Fruit fly (Drosophila melanogaster): ENCODE data around the gene CG14042.

Gene CG14042

DNA sequence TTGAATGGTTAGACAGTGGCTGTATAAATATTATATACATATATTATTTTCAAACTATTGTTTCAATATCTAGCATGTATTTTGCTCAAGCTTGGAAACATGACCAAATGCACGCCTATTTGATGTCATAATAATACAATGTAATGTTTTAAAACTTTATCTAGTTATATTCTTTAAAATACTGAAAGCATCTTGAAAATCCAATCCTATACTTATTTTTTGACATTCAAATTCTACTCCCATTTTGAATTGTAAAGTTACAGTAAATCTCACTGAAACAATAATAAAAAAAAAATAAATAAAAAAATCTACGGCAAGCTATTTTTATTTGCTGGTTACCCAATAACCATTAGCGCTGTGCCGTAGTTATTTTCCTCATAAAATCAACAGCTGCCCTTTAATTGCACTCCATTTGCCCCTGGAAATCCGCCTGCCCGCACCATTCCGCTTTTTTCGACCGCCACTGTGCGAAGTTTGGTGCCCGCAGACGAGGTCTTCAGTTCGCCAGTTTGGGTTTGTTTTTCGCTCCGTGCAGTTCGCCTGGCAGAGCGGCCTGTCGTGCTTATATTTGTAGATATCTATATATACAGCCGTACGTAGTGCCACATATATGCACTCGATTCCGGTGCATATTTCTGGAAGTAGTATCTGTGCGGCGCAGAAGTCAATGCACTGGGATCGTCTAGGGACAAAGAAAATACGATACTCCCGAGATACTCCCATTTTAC lies 7.5 kb downstream of the CG14042 start (continued):
- TF ChIP-seq crc (GFP tag; optimal IDR thresholded peaks at IDR 0.05): no peak
- peak; percentile 30; the same call in 1 of the 3 replicates for TF ChIP-seq Aef1 (GFP tag; IDR thresholded peaks at IDR 0.05)
- 0 out of 3 replicates have a peak, but pooled peaks have one; percentile 21 for TF ChIP-seq C15 (GFP tag; IDR thresholded peaks at IDR 0.05)
- peak; percentile 42 for TF ChIP-seq pum (GFP tag; optimal IDR thresholded peaks at IDR 0.05)
- TF ChIP-seq CG1602 (GFP tag; optimal IDR thresholded peaks at IDR 0.05): peak; percentile 29
- peak; percentile 19 for TF ChIP-seq trh (GFP tag; optimal IDR thresholded peaks at IDR 0.05)
- TF ChIP-seq pros (GFP tag; optimal IDR thresholded peaks at IDR 0.05): no peak
- no peak for TF ChIP-seq NC2β (GFP tag; optimal IDR thresholded peaks at IDR 0.05)
- TF ChIP-seq Pdp1 (GFP tag; optimal IDR thresholded peaks at IDR 0.05): peak; percentile 20 to 33
- TF ChIP-seq slou (GFP tag; optimal IDR thresholded peaks at IDR 0.05): peak; percentile 32
- peak; percentile 67 for TF ChIP-seq Sox102F (GFP tag; optimal IDR thresholded peaks at IDR 0.05)
- TF ChIP-seq knrl (GFP tag; IDR thresholded peaks at IDR 0.05; ENCODE audit: partially characterized antibody): no peak; the same call in 2 of the 3 replicates
- TF ChIP-seq CG10267 (tag; optimal IDR thresholded peaks at IDR 0.05): peak; percentile 53
- TF ChIP-seq Poxn (GFP tag; IDR thresholded peaks at IDR 0.05): no peak
- TF ChIP-seq CG33213 (GFP tag; optimal IDR thresholded peaks at IDR 0.05): peak; percentile 3
- TF ChIP-seq CG6683 (GFP tag; optimal IDR thresholded peaks at IDR 0.05): no peak
- no peak for TF ChIP-seq Dip3 (GFP tag; optimal IDR thresholded peaks at IDR 0.05)
- TF ChIP-seq grau (tag; optimal IDR thresholded peaks at IDR 0.05): peak; percentile 57
- peak; percentile 86 for TF ChIP-seq CG17361 (GFP tag; IDR thresholded peaks at IDR 0.05)
- TF ChIP-seq CG31441 (GFP tag; IDR thresholded peaks at IDR 0.05): peak; percentile 83
- no peak for TF ChIP-seq CG16813 (GFP tag; IDR thresholded peaks at IDR 0.05; ENCODE audit: partially characterized antibody)
- peak; percentile 67 for TF ChIP-seq CG14441 (GFP tag; IDR thresholded peaks at IDR 0.05)
- TF ChIP-seq zfh1 (GFP tag; IDR thresholded peaks at IDR 0.05): peak; percentile 63; the same call in 2 of the 3 replicates
- TF ChIP-seq B-H2 (GFP tag; optimal IDR thresholded peaks at IDR 0.05): no peak
- 0 out of 2 replicates have a peak, but pooled peaks have one; percentile 45 for TF ChIP-seq bowl (GFP tag; IDR thresholded peaks at IDR 0.05)
- no peak for TF ChIP-seq CG12219 (GFP tag; optimal IDR thresholded peaks at IDR 0.05)
- peak; percentile 44 for TF ChIP-seq H2.0 (GFP tag; IDR thresholded peaks at IDR 0.05)
- TF ChIP-seq Max (GFP tag; optimal IDR thresholded peaks at IDR 0.05): peak; percentile 42
- peak; percentile 75 for TF ChIP-seq D19A (tag; optimal IDR thresholded peaks at IDR 0.05)
- TF ChIP-seq CG12155 (GFP tag; optimal IDR thresholded peaks at IDR 0.05): peak; percentile 31
- peak; percentile 58 for TF ChIP-seq CG2712 (tag; optimal IDR thresholded peaks at IDR 0.05)
- TF ChIP-seq CG9609 (GFP tag; optimal IDR thresholded peaks at IDR 0.05): peak; percentile 5
- TF ChIP-seq sqz (GFP tag; optimal IDR thresholded peaks at IDR 0.05): peak; percentile 82
- TF ChIP-seq Dref (GFP tag; IDR thresholded peaks at IDR 0.05): no peak
- peak; percentile 52 for TF ChIP-seq CG16863 (GFP tag; optimal IDR thresholded peaks at IDR 0.05)
- TF ChIP-seq scrt (GFP tag; optimal IDR thresholded peaks at IDR 0.05): no peak
- TF ChIP-seq Nf-YC (tag; optimal IDR thresholded peaks at IDR 0.05): peak; percentile 43
- peak; percentile 27; the same call in 1 of the 2 replicates for TF ChIP-seq CG4404 (GFP tag; IDR thresholded peaks at IDR 0.05)
- peak; percentile 19 for TF ChIP-seq CG1233 (GFP tag; optimal IDR thresholded peaks at IDR 0.05)
- TF ChIP-seq CG17328 (GFP tag; IDR thresholded peaks at IDR 0.05): peak; percentile 13; the same call in 1 of the 2 replicates
- peak; percentile 37 for TF ChIP-seq Dad (GFP tag; optimal IDR thresholded peaks at IDR 0.05)
- TF ChIP-seq Hr39 (optimal IDR thresholded peaks at IDR 0.05): no peak
- no peak for TF ChIP-seq Dll (GFP tag; IDR thresholded peaks at IDR 0.05; ENCODE audit: partially characterized antibody)
- TF ChIP-seq CG17612 (GFP tag; IDR thresholded peaks at IDR 0.05): no peak
- TF ChIP-seq CG5180 (GFP tag; optimal IDR thresholded peaks at IDR 0.05): peak; percentile 26
- TF ChIP-seq CTCF (GFP tag; optimal IDR thresholded peaks at IDR 0.05): peak; percentile 18
- peak; percentile 34 for TF ChIP-seq her (GFP tag; optimal IDR thresholded peaks at IDR 0.05)
- peak; percentile 23 for TF ChIP-seq CG18476 (GFP tag; optimal IDR thresholded peaks at IDR 0.05)
- TF ChIP-seq zfh2 (GFP tag; optimal IDR thresholded peaks at IDR 0.05): peak; percentile 15
- peak; percentile 35 for TF ChIP-seq Camta (GFP tag; optimal IDR thresholded peaks at IDR 0.05)
- TF ChIP-seq CG14014 (GFP tag; IDR thresholded peaks at IDR 0.05): peak; percentile 64; the same call in 1 of the 2 replicates
